Fruit fly (Drosophila melanogaster) whole organism, embryonic: ENCODE measurements around the gene Patsas.

Source experiments
- Atf6 ChIP-seq: fragments of 200-800 bp; sonication (Bioruptor generic); IDR thresholded peaks from 2 replicates; pipeline ENCODE4 v1.3.6; 2022; ENCODE audit warnings: missing biosample characterization, missing genetic modification characterization
- B-H1 ChIP-seq: fragments of 200-800 bp; sonication (Bioruptor generic); IDR thresholded peaks from 3 replicates; pipeline ENCODE4 v1.3.6; 2022; ENCODE audit warnings: missing biosample characterization, missing genetic modification characterization
- Bteb2 ChIP-seq: fragments of 200-800 bp; sonication (Bioruptor generic); optimal IDR thresholded peaks from 2 replicates; lab custom pipeline; 2016; ENCODE audit warnings: missing biosample characterization, missing genetic modification characterization
- CG10654 ChIP-seq: fragments of 200-800 bp; sonication (Bioruptor generic); optimal IDR thresholded peaks from 2 replicates; lab custom pipeline; 2016; ENCODE audit warnings: missing biosample characterization, missing genetic modification characterization
- CG12155 ChIP-seq: fragments of 200-800 bp; sonication (Bioruptor generic); optimal IDR thresholded peaks from 3 replicates; lab custom pipeline; 2016; ENCODE audit warnings: missing biosample characterization, missing genetic modification characterization
- CG12769 ChIP-seq: fragments of 200-800 bp; sonication (Bioruptor generic); optimal IDR thresholded peaks from 2 replicates; lab custom pipeline; 2019; ENCODE audit warnings: missing biosample characterization, mild to moderate bottlenecking, missing genetic modification characterization, moderate library complexity
- CG12942 ChIP-seq: fragments of 200-800 bp; sonication (Bioruptor generic); optimal IDR thresholded peaks from 3 replicates; lab custom pipeline; 2016; ENCODE audit warnings: missing biosample characterization, missing genetic modification characterization
- CG14667 ChIP-seq: fragments of 200-800 bp; sonication (Bioruptor generic); IDR thresholded peaks from 2 replicates; pipeline ENCODE4 v1.3.6; 2022; ENCODE audit warnings: missing biosample characterization, missing genetic modification characterization
- CG17186 ChIP-seq: fragments of 200-800 bp; sonication (Bioruptor generic); optimal IDR thresholded peaks from 3 replicates; lab custom pipeline; 2017; ENCODE audit warnings: missing biosample characterization, missing genetic modification reagents, missing genetic modification characterization
- CG17328 ChIP-seq: fragments of 200-800 bp; sonication (Bioruptor generic); IDR thresholded peaks from 2 replicates; pipeline ENCODE4 v1.3.6; 2022; ENCODE audit warnings: missing biosample characterization, missing genetic modification characterization
- CG18011 ChIP-seq: fragments of 200-800 bp; sonication (Bioruptor generic); optimal IDR thresholded peaks from 2 replicates; lab custom pipeline; 2017; ENCODE audit warnings: missing biosample characterization, missing genetic modification characterization, mild to moderate bottlenecking, moderate library complexity, missing genotype
- CG2202 ChIP-seq: fragments of 200-800 bp; sonication (Bioruptor generic); optimal IDR thresholded peaks from 2 replicates; lab custom pipeline; 2018; ENCODE audit warnings: missing biosample characterization, mild to moderate bottlenecking, missing genetic modification characterization
- CG31224 ChIP-seq: fragments of 200-800 bp; sonication (Bioruptor generic); IDR thresholded peaks from 2 replicates; pipeline ENCODE4 v1.3.6; 2022; ENCODE audit warnings: missing biosample characterization, missing genetic modification characterization
- CG32532 ChIP-seq: fragments of 200-800 bp; sonication (Bioruptor generic); IDR thresholded peaks from 2 replicates; pipeline ENCODE4 v1.3.6; 2022; ENCODE audit warnings: missing biosample characterization, missing genetic modification characterization
- CG7839 ChIP-seq: fragments of 200-800 bp; sonication (Bioruptor generic); optimal IDR thresholded peaks from 3 replicates; lab custom pipeline; 2018; ENCODE audit warnings: missing biosample characterization, mild to moderate bottlenecking, missing genetic modification characterization, moderate library complexity
- CG8924 ChIP-seq: fragments of 200-800 bp; optimal IDR thresholded peaks from 3 replicates; lab custom pipeline; 2019; ENCODE audit warnings: missing biosample characterization, mild to moderate bottlenecking, missing genetic modification characterization, moderate library complexity
- Doc3 ChIP-seq: fragments of 200-800 bp; sonication (Bioruptor generic); IDR thresholded peaks from 3 replicates; pipeline ENCODE4 v1.3.6; 2022; ENCODE audit warnings: missing biosample characterization, missing genetic modification characterization; ENCODE audit not compliant: partially characterized antibody
- Eip74EF ChIP-seq, 2 experiments: fragments of 200-800 bp in 1 of 2; fragments of >200 bp in 1 of 2; sonication (Bioruptor generic) in 1 of 2; optimal IDR thresholded peaks; 2 replicates each; lab custom pipeline; 2017 to 2019; ENCODE audit warnings: missing biosample characterization in 2 of 2, missing genetic modification characterization in 2 of 2, mild to moderate bottlenecking in 1 of 2, moderate library complexity in 1 of 2
- Ets97D ChIP-seq: fragments of 200-800 bp; sonication (Bioruptor generic); optimal IDR thresholded peaks from 3 replicates; lab custom pipeline; 2016; ENCODE audit warnings: missing biosample characterization, missing genetic modification characterization
- HHEX ChIP-seq: fragments of 200-800 bp; sonication (Bioruptor generic); optimal IDR thresholded peaks from 3 replicates; lab custom pipeline; 2017; ENCODE audit warnings: missing biosample characterization, mild to moderate bottlenecking, missing genetic modification characterization, missing genetic modification reagents
- HmgZ ChIP-seq: fragments of 200-800 bp; sonication (Bioruptor generic); optimal IDR thresholded peaks from 2 replicates; lab custom pipeline; 2018; ENCODE audit warnings: missing biosample characterization, mild to moderate bottlenecking, missing genetic modification characterization
- Hsf ChIP-seq: fragments of 200-800 bp; sonication (Bioruptor generic); optimal IDR thresholded peaks from 3 replicates; lab custom pipeline; 2016; ENCODE audit warnings: missing biosample characterization, missing genetic modification characterization
- Kr ChIP-seq: fragments of 200-800 bp; sonication (Bioruptor generic); optimal IDR thresholded peaks from 2 replicates; lab custom pipeline; 2017; ENCODE audit warnings: missing biosample characterization, mild to moderate bottlenecking, missing genetic modification characterization
- Myb ChIP-seq: fragments of 200-800 bp; sonication (Bioruptor generic); optimal IDR thresholded peaks from 2 replicates; lab custom pipeline; 2016; ENCODE audit warnings: missing biosample characterization, missing genetic modification characterization
- PHDP ChIP-seq: fragments of 200-800 bp; sonication (Bioruptor generic); optimal IDR thresholded peaks from 3 replicates; lab custom pipeline; 2018; ENCODE audit warnings: missing biosample characterization, mild to moderate bottlenecking, missing genetic modification characterization, moderate library complexity
- Pdp1 ChIP-seq, 2 experiments: fragments of 200-800 bp; sonication (Bioruptor generic); optimal IDR thresholded peaks; 3 replicates each; lab custom pipeline; 2016; ENCODE audit warnings: missing biosample characterization in 2 of 2, missing genetic modification characterization in 2 of 2, mild to moderate bottlenecking in 1 of 2, moderate library complexity in 1 of 2
- Ptx1 ChIP-seq: fragments of 200-800 bp; sonication (Bioruptor generic); IDR thresholded peaks from 2 replicates; pipeline ENCODE4 v1.3.6; 2022; ENCODE audit warnings: missing biosample characterization, missing genetic modification characterization
- Side ChIP-seq: fragments of 200-800 bp; sonication (Bioruptor generic); optimal IDR thresholded peaks from 2 replicates; lab custom pipeline; 2016; ENCODE audit warnings: missing biosample characterization, missing genetic modification characterization
- Sin3A ChIP-seq: fragments of >200 bp; optimal IDR thresholded peaks from 2 replicates; lab custom pipeline; 2018
- Sox102F ChIP-seq: fragments of 200-800 bp; sonication (Bioruptor generic); optimal IDR thresholded peaks from 2 replicates; lab custom pipeline; 2018; ENCODE audit warnings: missing biosample characterization, mild to moderate bottlenecking, missing genetic modification characterization, moderate library complexity
- Stat92E ChIP-seq, 3 experiments: fragments of >200 bp in 2 of 3; fragments of 200-800 bp in 1 of 3; sonication (Bioruptor generic) in 1 of 3; optimal IDR thresholded peaks; 2 replicates each; lab custom pipeline; 2017 to 2019; ENCODE audit warnings: missing biosample characterization in 3 of 3, missing genetic modification characterization in 3 of 3, mild to moderate bottlenecking in 1 of 3, moderate library complexity in 1 of 3
- amos ChIP-seq: fragments of 200-800 bp; sonication (Bioruptor generic); IDR thresholded peaks from 2 replicates; pipeline ENCODE4 v1.3.6; 2022; ENCODE audit warnings: missing biosample characterization, missing genetic modification characterization; ENCODE audit not compliant: partially characterized antibody
- az2 ChIP-seq: fragments of 200-800 bp; sonication (Bioruptor generic); optimal IDR thresholded peaks from 3 replicates; lab custom pipeline; 2016; ENCODE audit warnings: missing biosample characterization, missing genetic modification characterization
- dmrt11E ChIP-seq: fragments of 200-800 bp; sonication (Bioruptor generic); optimal IDR thresholded peaks from 3 replicates; lab custom pipeline; 2018; ENCODE audit warnings: missing biosample characterization, mild to moderate bottlenecking, missing genetic modification characterization, moderate library complexity
- ewg ChIP-seq: fragments of 200-800 bp; sonication (Bioruptor generic); optimal IDR thresholded peaks from 3 replicates; lab custom pipeline; 2017; ENCODE audit warnings: mild to moderate bottlenecking, missing biosample characterization, missing genetic modification reagents, missing genetic modification characterization
- exex ChIP-seq: fragments of 200-800 bp; sonication (Bioruptor generic); optimal IDR thresholded peaks from 4 replicates; lab custom pipeline; 2018; ENCODE audit warnings: missing biosample characterization, mild to moderate bottlenecking, missing genetic modification characterization, moderate library complexity
- gcm2 ChIP-seq: fragments of 200-800 bp; sonication (Bioruptor generic); optimal IDR thresholded peaks from 2 replicates; lab custom pipeline; 2016; ENCODE audit warnings: missing biosample characterization, missing genetic modification characterization
- lola ChIP-seq, 3 experiments: fragments of >200 bp in 2 of 3; fragments of 200-800 bp in 1 of 3; sonication (Bioruptor generic) in 1 of 3; optimal IDR thresholded peaks; 2 replicates each; lab custom pipeline; 2017 to 2019; ENCODE audit warnings: missing biosample characterization in 3 of 3, missing genetic modification characterization in 3 of 3, mild to moderate bottlenecking in 1 of 3, moderate library complexity in 1 of 3
- luna ChIP-seq: fragments of 200-800 bp; sonication (Bioruptor generic); optimal IDR thresholded peaks from 2 replicates; lab custom pipeline; 2016; ENCODE audit warnings: missing biosample characterization, missing genetic modification characterization
- oc ChIP-seq: fragments of 200-800 bp; sonication (Bioruptor generic); optimal IDR thresholded peaks from 2 replicates; lab custom pipeline; 2018; ENCODE audit warnings: missing biosample characterization, mild to moderate bottlenecking, missing genetic modification characterization, moderate library complexity
- pzg ChIP-seq: fragments of 200-800 bp; sonication (Bioruptor generic); optimal IDR thresholded peaks from 3 replicates; lab custom pipeline; 2018; ENCODE audit warnings: missing biosample characterization, mild to moderate bottlenecking, missing genetic modification characterization, moderate library complexity
- ranshi ChIP-seq: fragments of 200-800 bp; sonication (Bioruptor generic); IDR thresholded peaks from 2 replicates; pipeline ENCODE4 v1.3.6; 2022; ENCODE audit warnings: missing biosample characterization, missing genetic modification characterization
- run ChIP-seq: fragments of 200-800 bp; sonication (Bioruptor generic); optimal IDR thresholded peaks from 3 replicates; lab custom pipeline; 2018; ENCODE audit warnings: missing biosample characterization, mild to moderate bottlenecking, missing genetic modification characterization
- schlank ChIP-seq: fragments of 200-800 bp; sonication (Bioruptor generic); optimal IDR thresholded peaks from 2 replicates; lab custom pipeline; 2018; ENCODE audit warnings: missing biosample characterization, mild to moderate bottlenecking, missing genetic modification characterization
- sd ChIP-seq: fragments of 200-800 bp; sonication (Bioruptor generic); optimal IDR thresholded peaks from 3 replicates; lab custom pipeline; 2018; ENCODE audit warnings: missing biosample characterization, mild to moderate bottlenecking, missing genetic modification characterization, moderate library complexity
- sima ChIP-seq: fragments of 200-800 bp; sonication (Bioruptor generic); optimal IDR thresholded peaks from 2 replicates; lab custom pipeline; 2016; ENCODE audit warnings: missing biosample characterization, missing genetic modification characterization
- sisA ChIP-seq: fragments of 200-800 bp; sonication (Bioruptor generic); IDR thresholded peaks from 2 replicates; pipeline ENCODE4 v1.3.6; 2022; ENCODE audit warnings: missing biosample characterization, missing genetic modification characterization
- sob ChIP-seq: fragments of 200-800 bp; sonication (Bioruptor generic); IDR thresholded peaks from 2 replicates; pipeline ENCODE4 v1.3.6; 2022; ENCODE audit warnings: missing biosample characterization, missing genetic modification characterization
- ssp ChIP-seq: fragments of 200-800 bp; sonication (Bioruptor generic); IDR thresholded peaks from 2 replicates; pipeline ENCODE4 v1.3.6; 2022; ENCODE audit warnings: missing biosample characterization, missing genetic modification characterization
- sug ChIP-seq: fragments of 200-800 bp; optimal IDR thresholded peaks from 2 replicates; lab custom pipeline; 2019; ENCODE audit warnings: missing biosample characterization, mild to moderate bottlenecking, missing genetic modification characterization, moderate library complexity
- vvl ChIP-seq: fragments of 200-800 bp; sonication (Bioruptor generic); IDR thresholded peaks from 2 replicates; pipeline ENCODE4 v1.3.6; 2022; ENCODE audit warnings: missing biosample characterization, missing genetic modification characterization

Gene Patsas

DNA sequence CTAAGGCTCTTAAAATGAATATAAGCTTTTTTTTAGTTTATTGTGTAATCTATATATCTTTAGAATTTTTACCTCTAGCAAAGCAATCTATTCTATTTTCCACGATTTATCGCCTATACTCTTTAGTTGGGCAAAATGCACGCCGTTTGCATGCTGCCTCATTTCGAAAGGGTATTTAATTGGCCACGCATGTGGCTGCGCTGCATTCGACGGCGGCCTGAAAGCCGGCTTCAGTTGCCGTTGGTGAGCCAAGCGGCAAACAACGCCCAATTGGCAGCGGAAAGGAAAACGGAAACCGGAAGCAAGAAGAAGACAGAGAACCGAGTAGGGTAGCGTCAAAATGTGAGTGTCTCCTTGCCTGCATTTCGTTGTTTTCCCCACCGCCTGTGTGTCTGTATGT, 27.2 kb downstream of the Patsas start, which contains the start of gene CG14947 (continued):
- no peak for TF ChIP-seq exex (tag; lab: Kevin White, UChicago)
- TF ChIP-seq pzg (GFP tag; lab: Kevin White, UChicago): no peak
- no peak for TF ChIP-seq CG8924 (tag; lab: Kevin White, UChicago)
- no peak for TF ChIP-seq sob (GFP tag; lab: Robert Waterston, UW)
- TF ChIP-seq ssp (GFP tag; lab: Robert Waterston, UW): no peak
- peak; percentile 25 for TF ChIP-seq Kr (GFP tag; lab: Kevin White, UChicago)
- TF ChIP-seq CG14667 (GFP tag; lab: Robert Waterston, UW): no peak
- TF ChIP-seq Atf6: no peak
- TF ChIP-seq Myb (GFP tag; lab: Kevin White, UChicago): no peak
- TF ChIP-seq sisA (GFP tag; lab: Robert Waterston, UW): no peak
- TF ChIP-seq HmgZ (tag; lab: Kevin White, UChicago): no peak
- no peak for TF ChIP-seq amos (GFP tag; lab: Robert Waterston, UW)
- TF ChIP-seq Ets97D (GFP tag; lab: Kevin White, UChicago): peak; percentile 76
- TF ChIP-seq sima (GFP tag; lab: Kevin White, UChicago): no peak
- TF ChIP-seq Eip74EF (GFP tag; optimal IDR thresholded peaks at IDR 0.05; lab: Kevin White, UChicago): no peak
- no peak for TF ChIP-seq schlank (tag; lab: Kevin White, UChicago)
- no peak for TF ChIP-seq Side (GFP tag; lab: Kevin White, UChicago)
- no peak for TF ChIP-seq dmrt11E (tag; lab: Kevin White, UChicago)
- TF ChIP-seq Pdp1 (GFP tag; optimal IDR thresholded peaks at IDR 0.05; lab: Kevin White, UChicago): no peak
- no peak for TF ChIP-seq CG18011
- TF ChIP-seq ewg (GFP tag; lab: Kevin White, UChicago): no peak
- TF ChIP-seq CG32532 (GFP tag; lab: Robert Waterston, UW): no peak
- no peak for TF ChIP-seq sug (tag; lab: Kevin White, UChicago)
- no peak for TF ChIP-seq Hsf (GFP tag; lab: Kevin White, UChicago)
- 0 out of 2 replicates have a peak, but pooled peaks have one; percentile 18 for TF ChIP-seq Ptx1 (GFP tag; lab: Robert Waterston, UW)
- TF ChIP-seq Doc3 (GFP tag; lab: Robert Waterston, UW): no peak
- peak; percentile 20 for TF ChIP-seq Sox102F (GFP tag; lab: Kevin White, UChicago)
- TF ChIP-seq gcm2 (GFP tag; lab: Kevin White, UChicago): no peak
- no peak for TF ChIP-seq lola (GFP tag; optimal IDR thresholded peaks at IDR 0.05; lab: Kevin White, UChicago)
- TF ChIP-seq sd: no peak
- no peak for TF ChIP-seq CG17328 (GFP tag; lab: Robert Waterston, UW)
- TF ChIP-seq PHDP (tag; lab: Kevin White, UChicago): no peak
- TF ChIP-seq luna (GFP tag; lab: Kevin White, UChicago): no peak
- no peak for TF ChIP-seq run (tag; lab: Kevin White, UChicago)
- TF ChIP-seq Bteb2 (GFP tag; lab: Kevin White, UChicago): no peak
- no peak for TF ChIP-seq Sin3A (lab: Kevin White, UChicago)
- TF ChIP-seq CG7839 (tag; lab: Kevin White, UChicago): no peak
- TF ChIP-seq ranshi (GFP tag; lab: Robert Waterston, UW): no peak
- no peak for TF ChIP-seq Stat92E (GFP tag; optimal IDR thresholded peaks at IDR 0.05; lab: Kevin White, UChicago)
- TF ChIP-seq CG17186 (GFP tag; lab: Kevin White, UChicago): no peak
- TF ChIP-seq oc (tag; lab: Kevin White, UChicago): no peak
- TF ChIP-seq CG12155 (GFP tag; lab: Kevin White, UChicago): no peak
- TF ChIP-seq CG10654 (GFP tag; lab: Kevin White, UChicago): no peak
- TF ChIP-seq CG12769: no peak
- TF ChIP-seq HHEX: no peak
- TF ChIP-seq az2: no peak
- no peak for TF ChIP-seq CG12942
- TF ChIP-seq B-H1 (GFP tag; lab: Robert Waterston, UW): no peak
- TF ChIP-seq CG31224 (GFP tag; lab: Robert Waterston, UW): no peak
- TF ChIP-seq CG2202 (tag; lab: Kevin White, UChicago): no peak
- TF ChIP-seq vvl (GFP tag; lab: Robert Waterston, UW): no peak
